Fruit fly (Drosophila melanogaster): ENCODE measurements around the gene Sec61gamma.
A peak's percentile ranks its signal among the peaks of the same experiment; 100 is the strongest.

Gene Sec61gamma

dm6 chrX:19622924-19623323 lies 20.2 kb upstream of the Sec61gamma start, which contains the start of the genes Naa20A and MKP-4 (continued):
- TF ChIP-seq CG2678 (tag; optimal IDR thresholded peaks at IDR 0.05) (no peak), CG16813 (GFP tag; IDR thresholded peaks at IDR 0.05; ENCODE audit: partially characterized antibody) (peak; percentile 68), phol (tag; optimal IDR thresholded peaks at IDR 0.05) (peak; percentile 12), vvl (GFP tag; IDR thresholded peaks at IDR 0.05) (no peak), sens (GFP tag) (no peak), lov (optimal IDR thresholded peaks at IDR 0.05) (no peak), lov (GFP tag; IDR thresholded peaks at IDR 0.05) (no peak), CG31224 (GFP tag; IDR thresholded peaks at IDR 0.05) (no peak), CG9609 (GFP tag; optimal IDR thresholded peaks at IDR 0.05) (no peak), kni (GFP tag; optimal IDR thresholded peaks at IDR 0.05) (no peak), ssp (GFP tag; IDR thresholded peaks at IDR 0.05) (peak; percentile 15; the same call in 1 of the 2 replicates), Atf6 (GFP tag; IDR thresholded peaks at IDR 0.05) (no peak), CG8924 (tag; optimal IDR thresholded peaks at IDR 0.05) (no peak), H15 (GFP tag; IDR thresholded peaks at IDR 0.05) (no peak), GATAe (GFP tag; conservative IDR thresholded peaks at IDR 0.05) (no peak), Optix (GFP tag; IDR thresholded peaks at IDR 0.05) (no peak), BtbVII (GFP tag; optimal IDR thresholded peaks at IDR 0.05) (no peak), trem (tag; optimal IDR thresholded peaks at IDR 0.05) (peak; percentile 26), E2f2 (GFP tag; IDR thresholded peaks at IDR 0.05) (peak; percentile 61; the same call in 1 of the 2 replicates), CG2129 (GFP tag; IDR thresholded peaks at IDR 0.05; ENCODE audit: partially characterized antibody) (peak; percentile 28; the same call in 1 of the 2 replicates), YL-1 (GFP tag; optimal IDR thresholded peaks at IDR 0.05) (peak; percentile 31), Opbp (GFP tag; IDR thresholded peaks at IDR 0.05; ENCODE audit: partially characterized antibody) (peak; percentile 76), cas (GFP tag; IDR thresholded peaks at IDR 0.05) (no peak), Doc3 (GFP tag; IDR thresholded peaks at IDR 0.05; ENCODE audit: partially characterized antibody) (peak; percentile 58; the same call in 1 of the 3 replicates), unc-4 (GFP tag; IDR thresholded peaks at IDR 0.05; ENCODE audit: partially characterized antibody) (peak; percentile 76), lilli (GFP tag; optimal IDR thresholded peaks at IDR 0.05) (no peak), pfk (GFP tag; optimal IDR thresholded peaks at IDR 0.05) (peak; percentile 23), CG34376 (GFP tag; optimal IDR thresholded peaks at IDR 0.05) (peak; percentile 14), grn (GFP tag; optimal IDR thresholded peaks at IDR 0.05) (no peak), gfzf (GFP tag; optimal IDR thresholded peaks at IDR 0.05) (peak; percentile 62), CG13287 (GFP tag; IDR thresholded peaks at IDR 0.05; ENCODE audit: partially characterized antibody) (peak; percentile 82), mld (GFP tag; IDR thresholded peaks at IDR 0.05; ENCODE audit: partially characterized antibody) (peak; percentile 76; the same call in 2 of the 3 replicates), CG4730 (GFP tag; IDR thresholded peaks at IDR 0.05) (no peak), Lhr (GFP tag; optimal IDR thresholded peaks at IDR 0.05) (no peak), Dref (GFP tag; IDR thresholded peaks at IDR 0.05) (peak; percentile 87), chn (GFP tag; optimal IDR thresholded peaks at IDR 0.05) (no peak), CG31365 (tag; optimal IDR thresholded peaks at IDR 0.05) (no peak), Atf3 (GFP tag; optimal IDR thresholded peaks at IDR 0.05) (no peak), CG17186 (GFP tag; optimal IDR thresholded peaks at IDR 0.05) (peak; percentile 75), CG9727 (GFP tag; optimal IDR thresholded peaks at IDR 0.05) (no peak), run (tag; optimal IDR thresholded peaks at IDR 0.05) (no peak), Hr78 (GFP tag; optimal IDR thresholded peaks at IDR 0.05) (no peak), cg (GFP tag; optimal IDR thresholded peaks at IDR 0.05) (no peak), pzg (GFP tag; optimal IDR thresholded peaks at IDR 0.05) (peak; percentile 77), CG7745 (tag; optimal IDR thresholded peaks at IDR 0.05) (no peak), CG18262 (tag; optimal IDR thresholded peaks at IDR 0.05) (no peak), ind (GFP tag; optimal IDR thresholded peaks at IDR 0.05) (no peak), row (GFP tag; IDR thresholded peaks at IDR 0.05) (peak; percentile 28; the same call in 1 of the 3 replicates), ara (GFP tag; IDR thresholded peaks at IDR 0.05) (no peak), Stat92E (GFP tag; optimal IDR thresholded peaks at IDR 0.05) (no peak)

All from whole organism, embryonic.